Worm (Caenorhabditis elegans): ENCODE data around the gene K06H7.2.

K06H7.2 gene

DNA sequence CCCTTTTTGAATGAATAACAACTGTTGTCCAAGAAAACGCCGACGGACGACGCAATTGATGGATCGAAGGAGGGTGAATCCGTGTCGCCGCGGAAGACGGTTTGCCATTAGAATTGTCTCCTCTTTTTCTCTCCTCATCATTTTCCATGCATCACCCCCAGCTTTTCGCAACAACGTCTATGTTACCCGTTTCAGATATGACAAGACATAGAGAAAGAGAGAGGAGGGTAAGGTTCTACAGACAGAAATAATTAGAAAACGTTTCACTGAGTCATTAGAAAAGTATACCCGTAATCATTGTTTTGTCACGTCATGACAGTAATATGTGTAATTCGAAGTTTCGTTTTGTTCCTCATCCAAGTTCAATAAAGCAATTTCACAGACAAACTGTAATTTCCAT, 12.4 kb downstream of the K06H7.2 start:
- TF ChIP-seq blmp-1 (tag; optimal IDR thresholded peaks at IDR 0.05) (peak; percentile 12), lsy-2 (tag; optimal IDR thresholded peaks at IDR 0.05) (no peak), efl-1 (optimal IDR thresholded peaks at IDR 0.05) (no peak), efl-1 (GFP tag; optimal IDR thresholded peaks at IDR 0.05 in 1 of 2) (peak in 1 of 2 experiments; percentile 88)

DNA sequence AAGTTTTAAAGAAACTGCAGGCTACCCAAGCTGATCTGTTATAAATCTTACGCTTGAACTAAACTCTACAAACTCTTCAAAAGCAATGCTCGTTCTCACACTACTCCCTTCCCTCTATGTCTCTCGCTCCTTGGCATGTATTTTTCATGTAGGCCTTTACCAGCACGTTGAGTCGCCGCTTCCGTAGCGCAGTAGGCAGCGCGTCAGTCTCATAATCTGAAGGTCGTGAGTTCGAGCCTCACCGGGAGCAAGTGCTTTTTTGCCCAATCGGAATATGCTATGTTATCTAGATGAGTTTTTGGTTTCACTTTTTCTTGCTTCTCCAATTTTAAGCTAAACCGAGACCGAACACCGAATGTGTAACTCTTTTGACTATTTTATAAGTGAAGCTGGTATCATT, 13.1 kb downstream of the K06H7.2 start:
- no peak for TF ChIP-seq lin-13 (GFP tag; optimal IDR thresholded peaks at IDR 0.05)
- peak; percentile 23 for TF ChIP-seq tbx-2 (tag; optimal IDR thresholded peaks at IDR 0.05)
- no peak for TF ChIP-seq fkh-4 (tag; optimal IDR thresholded peaks at IDR 0.05; ENCODE audit: borderline replicate concordance)
- peak; percentile 49 for TF ChIP-seq mep-1 (tag; optimal IDR thresholded peaks at IDR 0.05)
- no peak for TF ChIP-seq ztf-11 (tag; optimal IDR thresholded peaks at IDR 0.05)
- TF ChIP-seq vab-15 (tag; optimal IDR thresholded peaks at IDR 0.05) = peak; percentile 11
- TF ChIP-seq pqm-1 (tag; optimal IDR thresholded peaks at IDR 0.05) = no peak
- TF ChIP-seq Y116A8C.19 (tag; optimal IDR thresholded peaks at IDR 0.05; ENCODE audit: borderline replicate concordance) = no peak
- TF ChIP-seq unc-98 (GFP tag; IDR thresholded peaks at IDR 0.05) = no peak
- no peak for TF ChIP-seq lin-39 (tag; optimal IDR thresholded peaks at IDR 0.05)
- TF ChIP-seq lin-35 (GFP tag; optimal IDR thresholded peaks at IDR 0.05) = peak; percentile 60 to 64
- peak; percentile 31 for TF ChIP-seq nhr-77 (tag; optimal IDR thresholded peaks at IDR 0.05)
- TF ChIP-seq lin-14 (GFP tag; optimal IDR thresholded peaks at IDR 0.05) = peak; percentile 52
- no peak for TF ChIP-seq sox-4 (tag; optimal IDR thresholded peaks at IDR 0.05)
- peak; percentile 62 for TF ChIP-seq nhr-71 (tag; optimal IDR thresholded peaks at IDR 0.05)
- TF ChIP-seq skn-1 (tag; optimal IDR thresholded peaks at IDR 0.05) = peak; percentile 10
- TF ChIP-seq nhr-19 (GFP tag; conservative IDR thresholded peaks at IDR 0.05) = peak; percentile 52; the same call in 1 of the 2 replicates
- no peak for TF ChIP-seq nhr-11 (tag; optimal IDR thresholded peaks at IDR 0.05)
- no peak for TF ChIP-seq ztf-4 (tag; optimal IDR thresholded peaks at IDR 0.05)
- no peak for TF ChIP-seq nhr-12 (tag; optimal IDR thresholded peaks at IDR 0.05)
- no peak for TF ChIP-seq ets-5 (GFP tag; IDR thresholded peaks at IDR 0.05)
- no peak for TF ChIP-seq mef-2 (tag; optimal IDR thresholded peaks at IDR 0.05)
- no peak for TF ChIP-seq nhr-85 (tag)
- TF ChIP-seq elt-2 (tag; optimal IDR thresholded peaks at IDR 0.05) = no peak
- peak; percentile 61 for TF ChIP-seq rnt-1 (tag; optimal IDR thresholded peaks at IDR 0.05)
- TF ChIP-seq unc-86 (tag; optimal IDR thresholded peaks at IDR 0.05) = peak; percentile 18
- no peak for TF ChIP-seq egl-27 (tag; optimal IDR thresholded peaks at IDR 0.05)
- TF ChIP-seq ceh-63 (GFP tag; optimal IDR thresholded peaks at IDR 0.05) = no peak
- TF ChIP-seq C34B4.2 (tag; optimal IDR thresholded peaks at IDR 0.05) = no peak
- TF ChIP-seq sup-37 (GFP tag; optimal IDR thresholded peaks at IDR 0.05) = no peak
- TF ChIP-seq dsc-1 (tag; optimal IDR thresholded peaks at IDR 0.05) = peak; percentile 61
- TF ChIP-seq dpl-1 (GFP tag; optimal IDR thresholded peaks at IDR 0.05) = peak in 2 of 3 experiments; percentile 24 to 47
- TF ChIP-seq C16A3.4 (tag; optimal IDR thresholded peaks at IDR 0.05) = peak; percentile 39
- no peak for TF ChIP-seq elt-3 (tag; optimal IDR thresholded peaks at IDR 0.05)
- TF ChIP-seq lsy-2 (tag; optimal IDR thresholded peaks at IDR 0.05) = peak; percentile 52 to 68
- peak; percentile 51 for TF ChIP-seq nhr-20 (tag; optimal IDR thresholded peaks at IDR 0.05)
- TF ChIP-seq swsn-7 (tag; optimal IDR thresholded peaks at IDR 0.05) = peak; percentile 64
- TF ChIP-seq ceh-82 (tag; optimal IDR thresholded peaks at IDR 0.05) = peak; percentile 19 to 54 (median 41)
- no peak for TF ChIP-seq hlh-4 (tag; optimal IDR thresholded peaks at IDR 0.05)
- TF ChIP-seq nhr-28 (tag; optimal IDR thresholded peaks at IDR 0.05) = no peak
- no peak for TF ChIP-seq sptf-1 (tag; optimal IDR thresholded peaks at IDR 0.05)
- no peak for TF ChIP-seq aha-1 (tag; optimal IDR thresholded peaks at IDR 0.05)
- TF ChIP-seq nhr-47 (tag; optimal IDR thresholded peaks at IDR 0.05) = peak; percentile 71
- TF ChIP-seq lir-3 (tag; optimal IDR thresholded peaks at IDR 0.05; ENCODE audit: poor library complexity) = peak; percentile 18
- TF ChIP-seq mdl-1 (tag; optimal IDR thresholded peaks at IDR 0.05) = peak in 1 of 2 experiments; percentile 47
- no peak for TF ChIP-seq snpc-4 (tag; optimal IDR thresholded peaks at IDR 0.05)
- peak; percentile 23 for TF ChIP-seq fkh-10 (GFP tag; optimal IDR thresholded peaks at IDR 0.05)
- TF ChIP-seq snu-23 (GFP tag; optimal IDR thresholded peaks at IDR 0.05) = peak; percentile 67
- peak; percentile 57 for TF ChIP-seq fkh-8 (tag; optimal IDR thresholded peaks at IDR 0.05)
